Worm (Caenorhabditis elegans) whole organism, mixed stage, embryonic: ENCODE results near the gene nspg-14.

Experiments
- M03D4.4 ChIP-seq: sonication (generic microtip); optimal IDR thresholded peaks from 2 replicates; lab custom pipeline; 2017; ENCODE audit warnings: mild to moderate bottlenecking, missing genetic modification characterization, missing compliant biosample characterization
- nhr-12 ChIP-seq: fragments of 150-350 bp; optimal IDR thresholded peaks from 2 replicates; lab custom pipeline; 2014; ENCODE audit warnings: missing biosample characterization, missing genetic modification characterization

- TF ChIP-seq nhr-12 (tag; lab: Kevin White, UChicago) (no peak), M03D4.4 (tag; lab: Kevin White, UChicago) (no peak)
These were observed 39.8 kb upstream of the nspg-14 start for ce11 chrX:5213032-5213431.
